Fruit fly (Drosophila melanogaster) ovary, adult (tissue): ENCODE data around the gene CG34135.

Source experiments
- CG17801 ChIP-seq: fragments of 200-800 bp; optimal IDR thresholded peaks from 2 replicates; lab custom pipeline; 2019; ENCODE audit warnings: missing biosample characterization, mild to moderate bottlenecking, missing genetic modification characterization, moderate library complexity; ENCODE audit not compliant: partially characterized antibody

CG34135 gene

dm6 chr3R:8769094-8769493 is 1.1 kb upstream of the CG34135 start, which contains the start of gene CG8236:
CG8236 (plus strand) TSS chr3R:8769394.
- no peak for TF ChIP-seq CG17801

dm6 chr3R:8748776-8749126 is 19.2 kb downstream of the CG34135 start:
- no peak for TF ChIP-seq CG17801

- TF ChIP-seq CG17801: peak; percentile 91
Observed at dm6 chr3R:8747871-8748775, 19.9 kb downstream of the CG34135 start.

- TF ChIP-seq CG17801: no peak
Observed at dm6 chr3R:8747134-8747870, 20.7 kb downstream of the CG34135 start, which contains the start of the genes CG9801 and Nasp. CG9801 (minus strand) TSS chr3R:8747675. Nasp (plus strand) TSS chr3R:8747798.

- TF ChIP-seq CG17801: peak; percentile 78
Observed at dm6 chr3R:8746354-8746753, 21.6 kb downstream of the CG34135 start.

- peak; percentile 38 for TF ChIP-seq CG17801
Observed at dm6 chr3R:8744198-8744597, 23.8 kb downstream of the CG34135 start.

dm6 chr3R:8742661-8743060 is 25.3 kb downstream of the CG34135 start:
- no peak for TF ChIP-seq CG17801

dm6 chr3R:8741941-8742340 is 26.1 kb downstream of the CG34135 start:
- no peak for TF ChIP-seq CG17801

- TF ChIP-seq CG17801: no peak
Observed at dm6 chr3R:8741248-8741647, 26.7 kb downstream of the CG34135 start.

dm6 chr3R:8740118-8740517 is 27.9 kb downstream of the CG34135 start:
- no peak for TF ChIP-seq CG17801

dm6 chr3R:8739161-8739783 is 28.7 kb downstream of the CG34135 start:
- no peak for TF ChIP-seq CG17801

- peak; percentile 83 for TF ChIP-seq CG17801
Observed at dm6 chr3R:8731597-8732263, 36.3 kb downstream of the CG34135 start, which contains the start of the genes M1BP and CG8202. M1BP (minus strand) TSS chr3R:8731698. CG8202 (plus strand) TSS chr3R:8732091.

dm6 chr3R:8729542-8729941 is 38.4 kb downstream of the CG34135 start, which contains the start of gene ranshi:
ranshi (minus strand) TSS chr3R:8729693.
- no peak for TF ChIP-seq CG17801

- TF ChIP-seq CG17801: no peak
Observed at dm6 chr3R:8726632-8727031, 41.4 kb downstream of the CG34135 start, which contains the start of gene CG8159. CG8159 (plus strand) TSS chr3R:8726854.

- no peak for TF ChIP-seq CG17801
Observed at dm6 chr3R:8725179-8725578, 42.8 kb downstream of the CG34135 start, which contains the start of gene ouib. ouib (plus strand) TSS chr3R:8725479.

dm6 chr3R:8722962-8723548 is 44.9 kb downstream of the CG34135 start, which contains the start of gene nom:
nom (plus strand) TSS chr3R:8723174.
- TF ChIP-seq CG17801: no peak
